ENCODE assay signal across 5 worm cellular contexts in the genomic region with DNA sequence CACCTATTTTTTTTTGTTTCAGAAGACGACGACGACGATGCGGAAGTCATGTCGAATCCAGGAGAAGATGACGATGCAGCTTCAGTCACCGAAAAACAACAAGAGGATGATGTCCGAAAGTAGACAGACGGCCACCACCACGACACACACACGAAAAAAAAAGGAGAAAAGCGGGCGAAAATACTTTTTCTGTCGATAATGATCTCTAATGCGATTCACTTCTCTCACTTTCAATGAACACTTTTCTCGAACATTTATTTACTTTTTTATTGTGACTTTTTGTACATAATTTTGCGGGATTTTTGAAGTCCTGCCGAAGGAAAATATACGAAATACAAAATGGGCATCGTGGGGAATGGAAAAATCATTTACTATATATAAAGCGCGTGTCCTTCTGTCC.
TF ChIP-seq lines count a peak whose summit lies in the region.

No protein-coding gene starts in this region.

TF ChIP-seq in whole organism, L1 larva, 84 proteins besides CTCF, POLR2A, EP300 and RAD21:
- no peak for TF ChIP-seq ceh-82 (tag; optimal IDR thresholded peaks at IDR 0.05; lab: Kevin White, UChicago)
- TF ChIP-seq blmp-1 (tag; optimal IDR thresholded peaks at IDR 0.05; lab: Kevin White, UChicago) = peak; percentile 88
- no peak for TF ChIP-seq nhr-237 (tag; optimal IDR thresholded peaks at IDR 0.05; lab: Kevin White, UChicago)
- TF ChIP-seq ztf-11 (tag; optimal IDR thresholded peaks at IDR 0.05; lab: Kevin White, UChicago) = no peak
- TF ChIP-seq mdl-1 (tag; optimal IDR thresholded peaks at IDR 0.05; lab: Kevin White, UChicago) = no peak
TF ChIP-seq in whole organism, L1 larva: peak in this region for 1.

TF ChIP-seq in whole organism, L2 larva, 48 proteins besides CTCF, POLR2A, EP300 and RAD21:
- TF ChIP-seq blmp-1 (tag; optimal IDR thresholded peaks at IDR 0.05; lab: Kevin White, UChicago; ENCODE audit: insufficient read depth) (peak; percentile 55), unc-39 (tag; optimal IDR thresholded peaks at IDR 0.05; lab: Kevin White, UChicago) (no peak)

TF ChIP-seq in whole organism, L4 larva, 104 proteins besides CTCF, POLR2A, EP300 and RAD21:
- TF ChIP-seq nhr-28 (tag; optimal IDR thresholded peaks at IDR 0.05; lab: Kevin White, UChicago) (peak; percentile 2), ceh-44 (GFP tag; IDR thresholded peaks at IDR 0.05; lab: Robert Waterston, UW) (no peak)
TF ChIP-seq in whole organism, L4 larva: peak in this region for 1.

TF ChIP-seq in whole organism, mixed stage, embryonic, 35 proteins besides CTCF, POLR2A, EP300 and RAD21:
- TF ChIP-seq blmp-1 (tag; optimal IDR thresholded peaks at IDR 0.05; lab: Kevin White, UChicago) (peak; percentile 19), elt-1 (tag; optimal IDR thresholded peaks at IDR 0.05; lab: Kevin White, UChicago; ENCODE audit: borderline replicate concordance, insufficient read depth) (no peak)

TF ChIP-seq in whole organism, young adult, 124 proteins besides CTCF, POLR2A, EP300 and RAD21:
- TF ChIP-seq F55B11.4 (tag; optimal IDR thresholded peaks at IDR 0.05; lab: Kevin White, UChicago; ENCODE audit: borderline replicate concordance, insufficient read depth) (no peak), lin-26 (GFP tag; IDR thresholded peaks at IDR 0.05; lab: Robert Waterston, UW) (no peak), hlh-26 (GFP tag; conservative IDR thresholded peaks at IDR 0.05; lab: Robert Waterston, UW) (no peak), attf-6 (GFP tag; IDR thresholded peaks at IDR 0.05; lab: Robert Waterston, UW) (peak; percentile 69), let-526 (GFP tag; IDR thresholded peaks at IDR 0.05; lab: Robert Waterston, UW) (no peak), dpff-1 (tag; optimal IDR thresholded peaks at IDR 0.05; lab: Kevin White, UChicago) (no peak), snpc-4 (GFP tag; optimal IDR thresholded peaks at IDR 0.05; lab: Kevin White, UChicago) (no peak), snpc-4 (tag; optimal IDR thresholded peaks at IDR 0.05; lab: Kevin White, UChicago) (peak in 1 of 4 experiments; percentile 50), F52B5.7 (tag; optimal IDR thresholded peaks at IDR 0.05; lab: Kevin White, UChicago) (no peak), Y53F4B.3 (GFP tag; IDR thresholded peaks at IDR 0.05; lab: Robert Waterston, UW) (no peak), xnd-1 (tag; optimal IDR thresholded peaks at IDR 0.05; lab: Kevin White, UChicago) (no peak), unc-62 (GFP tag; optimal IDR thresholded peaks at IDR 0.05; lab: Kevin White, UChicago) (no peak), nhr-80 (tag; optimal IDR thresholded peaks at IDR 0.05; lab: Kevin White, UChicago) (no peak), rec-8 (tag; optimal IDR thresholded peaks at IDR 0.05; lab: Kevin White, UChicago) (no peak), mel-28 (tag; optimal IDR thresholded peaks at IDR 0.05; lab: Kevin White, UChicago; ENCODE audit: borderline replicate concordance) (no peak), F49E8.2 (tag; optimal IDR thresholded peaks at IDR 0.05; lab: Kevin White, UChicago; ENCODE audit: insufficient read depth) (no peak), hsf-1 (GFP tag; IDR thresholded peaks at IDR 0.05; lab: Robert Waterston, UW) (no peak)
